Fruit fly (Drosophila melanogaster) whole organism, prepupa: ENCODE results near the gene Pten.

Experiments
- CG11294 ChIP-seq: fragments of 200-800 bp; sonication (Bioruptor generic); IDR thresholded peaks from 2 replicates; pipeline ENCODE4 v1.3.6; 2022; ENCODE audit warnings: missing biosample characterization, missing genetic modification characterization
- CG11902 ChIP-seq: fragments of 200-800 bp; sonication (Bioruptor generic); optimal IDR thresholded peaks from 3 replicates; lab custom pipeline; 2016; ENCODE audit warnings: missing biosample characterization, missing genetic modification characterization
- CG3032 ChIP-seq: fragments of 200-800 bp; optimal IDR thresholded peaks from 2 replicates; lab custom pipeline; 2019; ENCODE audit warnings: missing biosample characterization, mild to moderate bottlenecking, missing genetic modification characterization, moderate library complexity
- CG34406 ChIP-seq: fragments of 200-800 bp; sonication (Bioruptor generic); optimal IDR thresholded peaks from 3 replicates; lab custom pipeline; 2016; ENCODE audit warnings: missing biosample characterization, missing genetic modification characterization
- CG6163 ChIP-seq: fragments of 200-800 bp; sonication (Bioruptor generic); IDR thresholded peaks from 3 replicates; pipeline ENCODE4 v1.3.6; 2022; ENCODE audit warnings: missing biosample characterization, missing genetic modification characterization
- CG6276 ChIP-seq: fragments of 200-800 bp; sonication (Bioruptor generic); optimal IDR thresholded peaks from 2 replicates; lab custom pipeline; 2017; ENCODE audit warnings: missing biosample characterization, mild to moderate bottlenecking, missing genetic modification characterization
- CG6854 ChIP-seq: fragments of 200-800 bp; sonication (Bioruptor generic); optimal IDR thresholded peaks from 2 replicates; lab custom pipeline; 2017; ENCODE audit warnings: missing biosample characterization, mild to moderate bottlenecking, missing genetic modification characterization
- CG8319 ChIP-seq: fragments of 200-800 bp; sonication (Bioruptor generic); optimal IDR thresholded peaks from 3 replicates; lab custom pipeline; 2016; ENCODE audit warnings: missing biosample characterization, missing genetic modification characterization
- CG9139 ChIP-seq: fragments of 200-800 bp; sonication (Bioruptor generic); optimal IDR thresholded peaks from 3 replicates; lab custom pipeline; 2017; ENCODE audit warnings: missing biosample characterization, mild to moderate bottlenecking, missing genetic modification characterization
- Eip75B ChIP-seq: fragments of 200-800 bp; sonication (Bioruptor generic); optimal IDR thresholded peaks from 3 replicates; lab custom pipeline; 2016; ENCODE audit warnings: missing biosample characterization, missing genetic modification characterization
- Eip93F ChIP-seq: fragments of 200-800 bp; sonication (Bioruptor generic); optimal IDR thresholded peaks from 2 replicates; lab custom pipeline; 2016; ENCODE audit warnings: missing biosample characterization, mild to moderate bottlenecking, missing genetic modification characterization
- Ets96B ChIP-seq: fragments of 200-800 bp; optimal IDR thresholded peaks from 2 replicates; lab custom pipeline; 2019; ENCODE audit warnings: missing biosample characterization, mild to moderate bottlenecking, missing genetic modification characterization, moderate library complexity
- Gug ChIP-seq: fragments of 200-800 bp; sonication (Bioruptor generic); IDR thresholded peaks from 2 replicates; pipeline ENCODE4 v1.3.6; 2022; ENCODE audit warnings: missing biosample characterization, missing genetic modification characterization
- Lpt ChIP-seq: fragments of 200-800 bp; sonication (Bioruptor generic); optimal IDR thresholded peaks from 3 replicates; lab custom pipeline; 2016; ENCODE audit warnings: missing biosample characterization, missing genetic modification characterization
- Met ChIP-seq: fragments of 200-800 bp; sonication (Bioruptor generic); optimal IDR thresholded peaks from 3 replicates; lab custom pipeline; 2016; ENCODE audit warnings: missing biosample characterization, missing genetic modification characterization
- Smox ChIP-seq: fragments of 200-800 bp; sonication (Bioruptor generic); optimal IDR thresholded peaks from 3 replicates; lab custom pipeline; 2016; ENCODE audit warnings: missing biosample characterization, missing genetic modification characterization
- Sox102F ChIP-seq: fragments of 200-800 bp; sonication (Bioruptor generic); optimal IDR thresholded peaks from 2 replicates; lab custom pipeline; 2016; ENCODE audit warnings: missing biosample characterization, mild to moderate bottlenecking, missing genetic modification characterization
- Sox14 ChIP-seq: fragments of 200-800 bp; sonication (Bioruptor generic); optimal IDR thresholded peaks from 3 replicates; lab custom pipeline; 2016; ENCODE audit warnings: missing biosample characterization, missing genetic modification characterization
- dac ChIP-seq: fragments of 200-800 bp; sonication (Bioruptor generic); optimal IDR thresholded peaks from 2 replicates; lab custom pipeline; 2017; ENCODE audit warnings: missing biosample characterization, mild to moderate bottlenecking, missing genetic modification characterization
- esn ChIP-seq: fragments of 200-800 bp; sonication (Bioruptor generic); optimal IDR thresholded peaks from 2 replicates; lab custom pipeline; 2016; ENCODE audit warnings: missing biosample characterization, mild to moderate bottlenecking, missing genetic modification characterization, moderate library complexity
- fd85E ChIP-seq: fragments of 200-800 bp; sonication (Bioruptor generic); optimal IDR thresholded peaks from 3 replicates; lab custom pipeline; 2016; ENCODE audit warnings: missing biosample characterization, missing genetic modification characterization
- fkh ChIP-seq: fragments of 200-800 bp; sonication (Bioruptor generic); optimal IDR thresholded peaks from 3 replicates; lab custom pipeline; 2017; ENCODE audit warnings: missing biosample characterization, mild to moderate bottlenecking, missing genetic modification characterization, moderate library complexity
- net ChIP-seq: fragments of 200-800 bp; sonication (Bioruptor generic); optimal IDR thresholded peaks from 3 replicates; lab custom pipeline; 2016; ENCODE audit warnings: missing biosample characterization, missing genetic modification characterization
- pdm3 ChIP-seq: fragments of 200-800 bp; sonication (Bioruptor generic); optimal IDR thresholded peaks from 3 replicates; lab custom pipeline; 2016; ENCODE audit warnings: missing biosample characterization, missing genetic modification characterization
- salr ChIP-seq, 2 experiments: fragments of 200-800 bp; sonication (Bioruptor generic); optimal IDR thresholded peaks; 3 replicates each; lab custom pipeline; 2016 to 2018; ENCODE audit warnings: missing biosample characterization in 2 of 2, missing genetic modification characterization in 2 of 2, mild to moderate bottlenecking in 1 of 2
- spab ChIP-seq: fragments of 200-800 bp; sonication (Bioruptor generic); optimal IDR thresholded peaks from 2 replicates; lab custom pipeline; 2017; ENCODE audit warnings: missing biosample characterization, mild to moderate bottlenecking, missing genetic modification characterization, missing genetic modification reagents
- ss ChIP-seq, 2 experiments: fragments of 200-800 bp; sonication (Bioruptor generic); optimal IDR thresholded peaks; 2 replicates in 1 of 2; 3 replicates in 1 of 2; lab custom pipeline; 2017 to 2018; ENCODE audit warnings: mild to moderate bottlenecking in 2 of 2, missing biosample characterization in 2 of 2, missing genetic modification characterization in 2 of 2, moderate library complexity in 1 of 2
- svp ChIP-seq: fragments of 200-800 bp; sonication (Bioruptor generic); peaks from one replicate; lab custom pipeline; 2016; ENCODE audit warnings: missing biosample characterization, missing genetic modification characterization
- topi ChIP-seq: fragments of 200-800 bp; sonication (Bioruptor generic); optimal IDR thresholded peaks from 3 replicates; lab custom pipeline; 2016; ENCODE audit warnings: missing biosample characterization, missing genetic modification characterization
- vri ChIP-seq: fragments of 200-800 bp; sonication (Bioruptor generic); optimal IDR thresholded peaks from 3 replicates; lab custom pipeline; 2016; ENCODE audit warnings: missing biosample characterization, mild to moderate bottlenecking, missing genetic modification characterization

Gene Pten

DNA sequence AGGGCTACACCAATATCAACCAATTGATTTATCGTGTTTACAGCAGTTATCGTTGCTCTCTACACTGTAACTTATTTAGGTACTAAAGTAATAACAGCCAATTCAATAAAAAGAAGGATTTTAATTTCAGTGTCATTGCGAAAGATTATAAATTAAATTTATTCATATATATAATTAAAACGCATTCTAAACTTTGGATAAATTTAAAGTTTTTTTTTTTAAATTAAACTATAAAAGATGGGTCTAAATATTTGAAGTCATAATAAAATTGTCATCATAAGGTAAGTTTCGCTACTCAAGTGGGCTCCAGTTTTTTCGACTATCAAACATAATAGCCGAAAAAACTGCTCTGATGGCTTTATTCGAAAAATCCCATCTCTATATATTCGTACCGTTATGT lies 11.4 kb upstream of the Pten start, which contains the start of gene trk:
trk (minus strand) TSS at position 101 of the 400 bp plus-strand sequence.
- TF ChIP-seq spab (GFP tag; lab: Kevin White, UChicago) (no peak), Ets96B (tag; lab: Kevin White, UChicago) (no peak), CG11902 (GFP tag; lab: Kevin White, UChicago) (no peak), topi (GFP tag; lab: Kevin White, UChicago) (no peak), CG3032 (tag; lab: Kevin White, UChicago) (no peak), Met (GFP tag; lab: Kevin White, UChicago) (no peak), Eip75B (GFP tag; lab: Kevin White, UChicago) (no peak), Smox (GFP tag; lab: Kevin White, UChicago) (no peak), Eip93F (GFP tag; lab: Kevin White, UChicago) (no peak), Sox102F (no peak), Lpt (GFP tag; lab: Kevin White, UChicago) (no peak), CG34406 (GFP tag; lab: Kevin White, UChicago) (no peak), CG9139 (no peak)

DNA sequence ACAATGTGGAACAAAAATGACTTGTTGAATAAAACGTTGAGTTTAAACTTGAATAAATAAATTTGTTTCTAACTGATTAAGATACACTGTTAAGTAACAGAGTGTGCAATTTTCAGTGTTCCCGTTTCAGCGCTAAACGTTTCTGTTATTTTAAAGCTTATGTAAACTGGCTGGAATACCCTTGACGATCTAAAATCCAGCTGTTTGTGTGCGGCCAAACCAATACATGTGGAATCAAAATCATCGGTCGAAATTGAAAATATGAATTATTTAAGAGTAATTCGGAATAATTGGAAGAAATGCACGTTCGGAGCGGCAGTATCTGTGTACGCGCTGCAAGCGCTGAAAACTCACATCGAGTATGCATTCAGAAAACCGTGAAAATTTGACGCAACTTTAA lies 9.0 kb upstream of the Pten start, which contains the start of gene Mulk:
Mulk (plus strand) TSS at position 198 of the 400 bp plus-strand sequence.
- no peak for TF ChIP-seq CG6163
- TF ChIP-seq CG6854 (GFP tag; lab: Kevin White, UChicago) = no peak
- TF ChIP-seq fd85E = no peak
- TF ChIP-seq Eip75B (GFP tag; lab: Kevin White, UChicago) = no peak
- no peak for TF ChIP-seq CG9139
- no peak for TF ChIP-seq CG11294 (GFP tag; lab: Robert Waterston, UW)
- TF ChIP-seq pdm3 (GFP tag; lab: Kevin White, UChicago) = no peak
- TF ChIP-seq ss (GFP tag; optimal IDR thresholded peaks at IDR 0.05; lab: Kevin White, UChicago) = no peak
- no peak for TF ChIP-seq esn (GFP tag; lab: Kevin White, UChicago)
- no peak for TF ChIP-seq net (GFP tag; lab: Kevin White, UChicago)
- TF ChIP-seq dac = no peak

DNA sequence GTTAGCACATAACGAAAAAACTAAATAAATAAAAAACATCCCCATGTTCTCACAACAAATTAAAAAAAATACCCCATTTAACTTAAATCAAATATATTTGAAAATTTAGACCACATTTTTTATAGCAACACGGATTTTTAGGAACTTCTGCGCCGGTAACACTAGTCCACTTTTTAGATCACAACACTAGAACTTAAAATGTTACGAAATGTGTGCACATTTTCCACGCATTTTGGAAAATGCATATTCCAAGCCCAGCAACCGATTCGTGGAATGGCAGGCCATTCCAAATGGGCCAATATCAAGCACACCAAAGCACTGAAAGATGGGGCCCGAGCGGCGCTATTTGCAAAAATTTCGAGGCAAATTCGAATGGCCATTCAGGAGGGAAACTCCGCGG lies 7.8 kb upstream of the Pten start, which contains the start of gene CG4957:
CG4957 (plus strand) TSS at position 185 of the 400 bp plus-strand sequence.
- TF ChIP-seq vri (no peak), CG8319 (GFP tag; lab: Kevin White, UChicago) (no peak), topi (GFP tag; lab: Kevin White, UChicago) (no peak), Sox14 (GFP tag; lab: Kevin White, UChicago) (no peak), pdm3 (GFP tag; lab: Kevin White, UChicago) (no peak), Met (GFP tag; lab: Kevin White, UChicago) (no peak), CG9139 (no peak), CG6276 (GFP tag; lab: Kevin White, UChicago) (no peak), Gug (GFP tag; lab: Robert Waterston, UW) (no peak)
- TF ChIP-seq, all 60 proteins: peak for 0

DNA sequence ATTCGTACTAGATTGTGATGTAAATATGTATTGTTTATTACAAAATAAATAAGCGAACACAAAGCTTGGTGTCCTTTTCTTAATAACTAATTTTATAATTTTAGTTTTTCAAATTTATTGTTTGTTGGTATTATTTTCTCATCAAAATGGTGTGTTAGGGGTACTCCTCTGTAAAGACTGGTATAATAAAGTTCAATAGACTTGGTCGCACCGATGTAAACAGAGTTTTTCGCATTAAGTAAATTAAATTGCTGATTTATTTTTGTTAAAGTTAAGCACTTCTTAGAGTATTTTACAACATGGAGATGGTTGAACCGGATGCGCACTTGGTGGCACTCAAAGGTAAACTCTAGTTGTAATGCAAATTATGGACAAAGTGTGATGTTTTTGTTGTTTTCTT lies 5.7 kb upstream of the Pten start, which contains the start of gene CG4953:
CG4953 (plus strand) TSS at position 193 of the 400 bp plus-strand sequence.
- TF ChIP-seq fkh (GFP tag; lab: Kevin White, UChicago) (peak; percentile 78), fd85E (no peak)

DNA sequence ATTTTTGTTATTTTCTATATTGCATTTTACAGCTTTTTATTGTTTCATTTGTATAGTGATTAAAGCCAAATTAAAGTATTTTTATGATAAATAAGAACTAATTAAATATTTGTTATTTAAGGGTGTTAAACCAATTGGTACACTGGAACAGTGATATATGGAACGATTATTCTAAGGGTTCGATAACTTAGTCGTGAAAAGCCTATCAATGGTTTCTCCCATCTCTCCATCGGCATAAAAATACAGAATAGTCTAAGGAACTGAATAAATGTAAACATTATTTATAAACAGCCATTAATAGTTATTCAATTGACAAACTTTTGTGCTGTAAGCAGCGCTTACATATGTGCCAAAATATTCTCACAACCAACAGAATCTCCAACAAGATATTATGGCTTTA lies 4.3 kb upstream of the Pten start, which contains the start of gene Mob3:
Mob3 (plus strand) TSS at position 208 of the 400 bp plus-strand sequence.
- no peak for TF ChIP-seq Lpt (GFP tag; lab: Kevin White, UChicago)
- no peak for TF ChIP-seq svp (GFP tag; lab: Kevin White, UChicago)
- no peak for TF ChIP-seq salr (GFP tag; optimal IDR thresholded peaks at IDR 0.05; lab: Kevin White, UChicago)
- peak; percentile 30 for TF ChIP-seq esn (GFP tag; lab: Kevin White, UChicago)
- TF ChIP-seq fkh (GFP tag; lab: Kevin White, UChicago) = peak; percentile 43
- no peak for TF ChIP-seq vri
